Fruit fly (Drosophila melanogaster) whole organism, prepupa: ENCODE results near the gene GstD6.

ENCODE experiments used
- Blimp-1 ChIP-seq: fragments of 200-800 bp; sonication (Bioruptor generic); optimal IDR thresholded peaks from 3 replicates; lab custom pipeline; 2017; ENCODE audit warnings: missing biosample characterization, missing genetic modification characterization, mild to moderate bottlenecking, moderate library complexity, missing genetic modification reagents
- CG10631 ChIP-seq: fragments of 200-800 bp; sonication (Bioruptor generic); optimal IDR thresholded peaks from 2 replicates; lab custom pipeline; 2016; ENCODE audit warnings: missing biosample characterization, missing genetic modification characterization
- CG15336 ChIP-seq: fragments of 200-800 bp; sonication (Bioruptor generic); IDR thresholded peaks from 2 replicates; pipeline ENCODE4 v1.3.6; 2022; ENCODE audit warnings: missing biosample characterization, missing genetic modification characterization
- CG1621 ChIP-seq: fragments of 200-800 bp; sonication (Bioruptor generic); optimal IDR thresholded peaks from 3 replicates; lab custom pipeline; 2018; ENCODE audit warnings: missing biosample characterization, mild to moderate bottlenecking, missing genetic modification characterization
- CG16779 ChIP-seq: fragments of 200-800 bp; sonication (Bioruptor generic); optimal IDR thresholded peaks from 3 replicates; lab custom pipeline; 2017; ENCODE audit warnings: missing biosample characterization, mild to moderate bottlenecking, missing genetic modification characterization
- CG34406 ChIP-seq: fragments of 200-800 bp; sonication (Bioruptor generic); optimal IDR thresholded peaks from 3 replicates; lab custom pipeline; 2016; ENCODE audit warnings: missing biosample characterization, missing genetic modification characterization
- CG4318 ChIP-seq: fragments of 200-800 bp; sonication (Bioruptor generic); optimal IDR thresholded peaks from 3 replicates; lab custom pipeline; 2017; ENCODE audit warnings: missing biosample characterization, mild to moderate bottlenecking, missing genetic modification characterization
- CG6163 ChIP-seq: fragments of 200-800 bp; sonication (Bioruptor generic); IDR thresholded peaks from 3 replicates; pipeline ENCODE4 v1.3.6; 2022; ENCODE audit warnings: missing biosample characterization, missing genetic modification characterization
- CG6276 ChIP-seq: fragments of 200-800 bp; sonication (Bioruptor generic); optimal IDR thresholded peaks from 2 replicates; lab custom pipeline; 2017; ENCODE audit warnings: missing biosample characterization, mild to moderate bottlenecking, missing genetic modification characterization
- CG8119 ChIP-seq: fragments of 200-800 bp; sonication (Bioruptor generic); IDR thresholded peaks from 3 replicates; pipeline ENCODE4 v1.3.6; 2022; ENCODE audit warnings: missing biosample characterization, missing genetic modification characterization
- CG9139 ChIP-seq: fragments of 200-800 bp; sonication (Bioruptor generic); optimal IDR thresholded peaks from 3 replicates; lab custom pipeline; 2017; ENCODE audit warnings: missing biosample characterization, mild to moderate bottlenecking, missing genetic modification characterization
- Eip75B ChIP-seq: fragments of 200-800 bp; sonication (Bioruptor generic); optimal IDR thresholded peaks from 3 replicates; lab custom pipeline; 2016; ENCODE audit warnings: missing biosample characterization, missing genetic modification characterization
- Eip78C ChIP-seq: fragments of 200-800 bp; sonication (Bioruptor generic); peaks from one replicate; lab custom pipeline; 2016; ENCODE audit warnings: missing biosample characterization, missing genetic modification characterization
- Ets21C ChIP-seq: fragments of 200-800 bp; sonication (Bioruptor generic); optimal IDR thresholded peaks from 3 replicates; lab custom pipeline; 2016; ENCODE audit warnings: missing biosample characterization, missing genetic modification characterization
- Ets96B ChIP-seq: fragments of 200-800 bp; optimal IDR thresholded peaks from 2 replicates; lab custom pipeline; 2019; ENCODE audit warnings: missing biosample characterization, mild to moderate bottlenecking, missing genetic modification characterization, moderate library complexity
- Hr38 ChIP-seq: sonication (Bioruptor generic); optimal IDR thresholded peaks from 2 replicates; lab custom pipeline; 2016; ENCODE audit warnings: missing biosample characterization, missing genetic modification characterization
- Hr4 ChIP-seq: fragments of 200-800 bp; sonication (Bioruptor generic); optimal IDR thresholded peaks from 3 replicates; lab custom pipeline; 2016; ENCODE audit warnings: missing biosample characterization, missing genetic modification characterization
- Smox ChIP-seq: fragments of 200-800 bp; sonication (Bioruptor generic); optimal IDR thresholded peaks from 3 replicates; lab custom pipeline; 2016; ENCODE audit warnings: missing biosample characterization, missing genetic modification characterization
- Sox15 ChIP-seq: fragments of 200-800 bp; sonication (Bioruptor generic); optimal IDR thresholded peaks from 3 replicates; lab custom pipeline; 2016; ENCODE audit warnings: missing biosample characterization, missing genetic modification characterization
- dac ChIP-seq: fragments of 200-800 bp; sonication (Bioruptor generic); optimal IDR thresholded peaks from 2 replicates; lab custom pipeline; 2017; ENCODE audit warnings: missing biosample characterization, mild to moderate bottlenecking, missing genetic modification characterization
- dsx ChIP-seq: fragments of 200-800 bp; optimal IDR thresholded peaks from 3 replicates; lab custom pipeline; 2019; ENCODE audit warnings: missing biosample characterization, mild to moderate bottlenecking, missing genetic modification characterization, moderate library complexity; ENCODE audit not compliant: poor library complexity, severe bottlenecking
- esn ChIP-seq: fragments of 200-800 bp; sonication (Bioruptor generic); optimal IDR thresholded peaks from 2 replicates; lab custom pipeline; 2016; ENCODE audit warnings: missing biosample characterization, mild to moderate bottlenecking, missing genetic modification characterization, moderate library complexity
- fd85E ChIP-seq: fragments of 200-800 bp; sonication (Bioruptor generic); optimal IDR thresholded peaks from 3 replicates; lab custom pipeline; 2016; ENCODE audit warnings: missing biosample characterization, missing genetic modification characterization
- fkh ChIP-seq: fragments of 200-800 bp; sonication (Bioruptor generic); optimal IDR thresholded peaks from 3 replicates; lab custom pipeline; 2017; ENCODE audit warnings: missing biosample characterization, mild to moderate bottlenecking, missing genetic modification characterization, moderate library complexity
- net ChIP-seq: fragments of 200-800 bp; sonication (Bioruptor generic); optimal IDR thresholded peaks from 3 replicates; lab custom pipeline; 2016; ENCODE audit warnings: missing biosample characterization, missing genetic modification characterization
- pdm3 ChIP-seq: fragments of 200-800 bp; sonication (Bioruptor generic); optimal IDR thresholded peaks from 3 replicates; lab custom pipeline; 2016; ENCODE audit warnings: missing biosample characterization, missing genetic modification characterization
- salr ChIP-seq, 2 experiments: fragments of 200-800 bp; sonication (Bioruptor generic); optimal IDR thresholded peaks; 3 replicates each; lab custom pipeline; 2016 to 2018; ENCODE audit warnings: missing biosample characterization in 2 of 2, missing genetic modification characterization in 2 of 2, mild to moderate bottlenecking in 1 of 2
- spab ChIP-seq: fragments of 200-800 bp; sonication (Bioruptor generic); optimal IDR thresholded peaks from 2 replicates; lab custom pipeline; 2017; ENCODE audit warnings: missing biosample characterization, mild to moderate bottlenecking, missing genetic modification characterization, missing genetic modification reagents
- ss ChIP-seq, 2 experiments: fragments of 200-800 bp; sonication (Bioruptor generic); optimal IDR thresholded peaks; 2 replicates in 1 of 2; 3 replicates in 1 of 2; lab custom pipeline; 2017 to 2018; ENCODE audit warnings: mild to moderate bottlenecking in 2 of 2, missing biosample characterization in 2 of 2, missing genetic modification characterization in 2 of 2, moderate library complexity in 1 of 2
- svp ChIP-seq: fragments of 200-800 bp; sonication (Bioruptor generic); peaks from one replicate; lab custom pipeline; 2016; ENCODE audit warnings: missing biosample characterization, missing genetic modification characterization
- vri ChIP-seq: fragments of 200-800 bp; sonication (Bioruptor generic); optimal IDR thresholded peaks from 3 replicates; lab custom pipeline; 2016; ENCODE audit warnings: missing biosample characterization, mild to moderate bottlenecking, missing genetic modification characterization

The GstD6 gene

DNA sequence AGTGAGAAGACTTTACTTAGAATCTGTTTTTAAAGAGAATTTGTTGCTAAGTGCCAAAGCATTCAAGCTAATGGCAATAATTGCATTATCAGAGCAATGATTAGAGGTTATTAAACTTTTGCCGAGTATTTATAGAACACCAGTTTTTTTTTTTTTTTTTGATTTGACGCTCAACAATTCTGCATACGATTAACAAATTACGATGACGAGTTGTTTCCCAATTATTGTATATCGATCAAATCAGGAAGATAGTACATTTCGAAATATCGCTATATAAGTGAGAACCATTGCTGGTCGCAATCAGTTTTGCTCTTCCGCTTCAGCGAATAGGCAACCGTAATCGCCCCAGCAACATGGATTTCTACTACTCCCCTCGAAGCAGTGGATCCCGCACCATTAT is 3.1 kb upstream of the GstD6 start, which contains the start of gene GstD4:
Gene GstD4, plus strand, starts transcription at position 301 of the 400 bp plus-strand sequence.
- TF ChIP-seq svp (GFP tag; lab: Kevin White, UChicago), result no peak
- no peak for TF ChIP-seq Eip78C (GFP tag; lab: Kevin White, UChicago)
- no peak for TF ChIP-seq Hr38 (GFP tag; lab: Kevin White, UChicago)
- no peak for TF ChIP-seq Sox15 (GFP tag; lab: Kevin White, UChicago)
- no peak for TF ChIP-seq net
- no peak for TF ChIP-seq spab (GFP tag; lab: Kevin White, UChicago)
- no peak for TF ChIP-seq dac
- no peak for TF ChIP-seq Ets96B (tag; lab: Kevin White, UChicago)
- TF ChIP-seq CG8119, result no peak
- TF ChIP-seq Hr4 (GFP tag; lab: Kevin White, UChicago), result no peak
- TF ChIP-seq dsx (GFP tag; lab: Kevin White, UChicago), result no peak
- TF ChIP-seq CG34406 (GFP tag; lab: Kevin White, UChicago), result no peak
- TF ChIP-seq pdm3, result no peak
- TF ChIP-seq Smox (GFP tag; lab: Kevin White, UChicago), result no peak
- no peak for TF ChIP-seq Ets21C (GFP tag; lab: Kevin White, UChicago)

DNA sequence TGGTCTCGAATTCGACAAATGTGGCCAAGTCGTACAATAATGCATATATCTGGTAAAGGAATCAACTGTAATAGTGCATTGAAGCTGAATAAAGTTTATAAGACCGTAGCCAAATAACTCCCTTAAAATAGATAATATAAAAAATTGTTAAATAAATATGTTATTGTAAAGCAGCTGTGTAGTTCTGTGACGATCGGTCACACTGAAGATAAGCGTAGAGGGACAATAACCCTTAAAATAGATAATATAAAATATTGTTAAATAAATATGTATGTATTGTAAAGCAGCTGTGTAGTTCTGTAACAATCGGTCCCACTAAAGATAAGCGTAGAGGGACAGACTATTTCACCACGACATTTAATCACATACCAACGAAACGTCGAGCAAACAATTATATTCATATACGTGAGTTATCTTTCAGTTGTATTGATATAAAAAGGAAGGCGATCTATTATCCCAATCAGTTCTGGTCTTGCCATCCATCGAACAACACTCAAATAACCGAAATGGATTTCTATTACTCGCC is 1.6 kb upstream of the GstD6 start, which contains the start of gene GstD5:
Gene GstD5, plus strand, starts transcription at position 476 of the 526 bp plus-strand sequence.
- TF ChIP-seq Hr4 (GFP tag; lab: Kevin White, UChicago) (no peak), Blimp-1 (GFP tag; lab: Kevin White, UChicago) (no peak), Eip78C (GFP tag; lab: Kevin White, UChicago) (peak; percentile 6), fkh (GFP tag; lab: Kevin White, UChicago) (peak; percentile 23), salr (GFP tag; optimal IDR thresholded peaks at IDR 0.05; lab: Kevin White, UChicago) (no peak), CG6163 (GFP tag; lab: Robert Waterston, UW) (no peak), Ets21C (GFP tag; lab: Kevin White, UChicago) (no peak), CG10631 (no peak), esn (GFP tag; lab: Kevin White, UChicago) (no peak), CG9139 (GFP tag; lab: Kevin White, UChicago) (no peak)

DNA sequence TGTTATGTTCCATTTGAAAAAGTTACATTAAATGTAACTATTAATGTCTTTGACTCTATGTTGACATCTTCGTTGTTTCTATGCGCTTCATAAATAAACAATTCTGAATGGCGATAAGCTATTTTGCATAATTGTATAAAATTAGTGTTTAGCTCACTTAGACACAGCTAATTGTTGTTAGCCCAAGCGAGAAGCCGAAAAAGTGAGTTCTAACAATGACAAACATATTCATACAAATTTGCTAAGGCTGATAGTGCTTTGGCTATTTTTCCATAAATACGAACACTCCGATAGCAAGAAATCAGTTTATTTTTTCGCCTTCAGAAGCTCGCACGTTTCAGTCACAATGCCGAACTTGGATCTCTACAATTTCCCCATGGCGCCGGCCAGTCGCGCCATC is 1.3 kb downstream of the GstD6 start, which contains the start of gene GstD7:
Gene GstD7, plus strand, starts transcription at position 301 of the 400 bp plus-strand sequence.
- TF ChIP-seq Hr38 (GFP tag; lab: Kevin White, UChicago) (no peak), salr (GFP tag; optimal IDR thresholded peaks at IDR 0.05; lab: Kevin White, UChicago) (no peak), fd85E (GFP tag; lab: Kevin White, UChicago) (no peak), Blimp-1 (GFP tag; lab: Kevin White, UChicago) (no peak), ss (GFP tag; optimal IDR thresholded peaks at IDR 0.05; lab: Kevin White, UChicago) (no peak), Eip75B (no peak), CG15336 (GFP tag; lab: Robert Waterston, UW) (no peak), spab (GFP tag; lab: Kevin White, UChicago) (no peak), CG1621 (tag; lab: Kevin White, UChicago) (no peak), Smox (GFP tag; lab: Kevin White, UChicago) (no peak), Sox15 (GFP tag; lab: Kevin White, UChicago) (no peak), CG16779 (no peak), CG4318 (no peak), vri (GFP tag; lab: Kevin White, UChicago) (no peak), Hr4 (GFP tag; lab: Kevin White, UChicago) (no peak)

DNA sequence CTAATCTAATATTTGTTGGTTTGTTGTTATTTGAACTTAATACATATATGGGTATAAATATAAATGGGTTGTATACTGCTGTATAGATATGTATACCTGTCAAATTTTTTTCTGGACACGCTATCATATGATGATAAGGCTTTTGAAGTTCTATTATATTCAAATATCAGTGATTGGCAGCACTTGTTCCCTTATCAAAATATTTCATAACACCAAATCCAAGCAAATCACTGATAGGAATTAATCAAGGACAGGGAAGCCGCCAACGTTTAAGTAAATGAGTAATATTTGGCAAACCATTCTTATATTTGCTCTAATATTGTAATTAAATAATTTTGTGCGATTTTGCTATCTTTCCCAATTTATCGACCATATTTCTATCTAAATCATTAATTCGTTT is 2.3 kb downstream of the GstD6 start:
- TF ChIP-seq vri (GFP tag; lab: Kevin White, UChicago) (peak; percentile 84), Smox (GFP tag; lab: Kevin White, UChicago) (no peak)

DNA sequence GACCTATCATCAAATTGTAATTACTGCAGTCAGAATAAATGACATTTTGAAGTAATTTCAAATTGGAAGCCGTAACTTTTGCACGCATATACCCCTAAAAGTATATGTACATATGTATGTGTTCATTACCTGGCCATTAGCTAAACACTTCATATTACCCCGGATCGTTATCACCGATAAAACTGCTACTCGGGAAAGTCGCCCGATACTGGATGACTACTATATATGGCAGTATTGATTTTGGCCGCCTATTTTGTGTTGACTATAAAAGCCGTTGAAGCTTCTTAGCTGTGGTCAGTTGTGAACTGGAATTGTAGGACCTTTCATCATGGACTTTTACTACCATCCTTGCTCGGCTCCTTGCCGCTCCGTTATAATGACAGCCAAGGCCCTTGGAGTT is 2.8 kb downstream of the GstD6 start, which contains the start of gene GstD8:
Gene GstD8, plus strand, starts transcription at position 301 of the 400 bp plus-strand sequence.
- TF ChIP-seq CG6276 (GFP tag; lab: Kevin White, UChicago), result no peak
